Fruit fly (Drosophila melanogaster) whole organism, embryonic: ENCODE results near the gene CG7191.

Experiments used
- CG11085 ChIP-seq: fragments of 200-800 bp; sonication (Bioruptor generic); IDR thresholded peaks from 2 replicates; pipeline ENCODE4 v1.3.6; 2022; ENCODE audit warnings: missing biosample characterization, missing genetic modification characterization
- CG13775 ChIP-seq: fragments of 200-800 bp; sonication (Bioruptor generic); optimal IDR thresholded peaks from 3 replicates; lab custom pipeline; 2017; ENCODE audit warnings: missing biosample characterization, mild to moderate bottlenecking, missing genetic modification characterization
- CG18262 ChIP-seq: fragments of 200-800 bp; optimal IDR thresholded peaks from 3 replicates; lab custom pipeline; 2019; ENCODE audit warnings: missing biosample characterization, mild to moderate bottlenecking, missing genetic modification characterization, moderate library complexity
- CG1832 ChIP-seq: fragments of 200-800 bp; sonication (Bioruptor generic); optimal IDR thresholded peaks from 2 replicates; lab custom pipeline; 2017; ENCODE audit warnings: missing biosample characterization, mild to moderate bottlenecking, missing genetic modification characterization, inconsistent platforms
- E2f1 ChIP-seq: fragments of 200-800 bp; sonication (Bioruptor generic); IDR thresholded peaks from 2 replicates; pipeline ENCODE4 v1.3.6; 2022; ENCODE audit warnings: missing biosample characterization, missing genetic modification characterization
- Ets65A ChIP-seq: fragments of 200-800 bp; sonication (Bioruptor generic); peaks from one replicate; lab custom pipeline; 2016; ENCODE audit warnings: missing biosample characterization, missing genetic modification characterization
- NFAT ChIP-seq: fragments of 200-800 bp; sonication (Bioruptor generic); IDR thresholded peaks from 2 replicates; pipeline ENCODE4 v1.3.6; 2022; ENCODE audit warnings: missing biosample characterization, missing genetic modification characterization
- dm ChIP-seq: fragments of 200-800 bp; sonication (Bioruptor generic); optimal IDR thresholded peaks from 3 replicates; lab custom pipeline; 2016; ENCODE audit warnings: missing biosample characterization, missing genetic modification characterization
- kah ChIP-seq: fragments of 200-800 bp; sonication (Bioruptor generic); optimal IDR thresholded peaks from 2 replicates; lab custom pipeline; 2018; ENCODE audit warnings: missing biosample characterization, mild to moderate bottlenecking, missing genetic modification characterization
- nerfin-2 ChIP-seq: fragments of 200-800 bp; sonication (Bioruptor generic); IDR thresholded peaks from 2 replicates; pipeline ENCODE4 v1.3.6; 2022; ENCODE audit warnings: missing biosample characterization, missing genetic modification characterization; ENCODE audit not compliant: partially characterized antibody
- phol ChIP-seq: fragments of 200-800 bp; sonication (Bioruptor generic); optimal IDR thresholded peaks from 3 replicates; lab custom pipeline; 2018; ENCODE audit warnings: missing biosample characterization, mild to moderate bottlenecking, missing genetic modification characterization, moderate library complexity
- zen ChIP-seq: fragments of 200-800 bp; sonication (Bioruptor generic); optimal IDR thresholded peaks from 3 replicates; lab custom pipeline; 2018; ENCODE audit warnings: missing biosample characterization, mild to moderate bottlenecking, missing genetic modification characterization, moderate library complexity

CG7191 gene

DNA sequence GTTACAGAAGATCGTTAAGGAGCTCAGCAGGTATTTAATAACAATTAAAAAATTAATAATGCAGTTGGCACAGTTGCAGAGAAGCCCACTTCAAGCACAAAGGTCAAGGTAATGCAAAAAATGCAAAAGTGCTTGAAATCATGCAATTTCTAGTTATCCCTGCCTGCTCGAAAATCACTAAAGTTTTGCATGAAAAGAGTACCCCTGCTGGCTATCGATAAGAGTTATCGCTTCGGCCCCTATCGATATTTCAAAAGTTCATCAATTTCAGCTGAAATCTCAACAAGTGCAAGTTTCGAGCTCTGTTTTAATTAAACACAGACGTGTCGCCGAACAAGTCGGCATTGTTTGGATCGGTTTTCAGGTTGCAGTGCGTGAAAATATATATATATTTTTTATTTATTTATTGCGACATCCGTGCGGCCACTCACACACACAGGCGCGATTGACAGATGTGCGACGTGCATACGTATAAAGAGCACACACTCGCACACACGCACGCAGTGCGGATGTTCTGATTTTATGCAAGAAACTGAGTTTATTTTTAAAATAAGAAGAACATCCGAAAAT lies 53.9 kb downstream of the CG7191 start (continued):
- TF ChIP-seq CG18262 (tag; lab: Kevin White, UChicago) (peak; percentile 41), phol (peak; percentile 67), nerfin-2 (GFP tag; lab: Robert Waterston, UW) (peak; percentile 70), Ets65A (GFP tag; lab: Kevin White, UChicago) (peak; percentile 92), zen (tag; lab: Kevin White, UChicago) (peak; percentile 41), CG1832 (GFP tag; lab: Kevin White, UChicago) (no peak), E2f1 (GFP tag; lab: Robert Waterston, UW) (peak; percentile 18; the same call in 1 of the 2 replicates), CG13775 (GFP tag; lab: Kevin White, UChicago) (peak; percentile 82), kah (peak; percentile 68), CG11085 (GFP tag; lab: Robert Waterston, UW) (0 out of 2 replicates have a peak, but pooled peaks have one; percentile 39), dm (GFP tag; lab: Kevin White, UChicago) (peak; percentile 53), NFAT (peak; percentile 70)
